Worm (Caenorhabditis elegans) whole organism, L4 larva: ENCODE measurements around the gene R144.10.

ENCODE experiments used
- F37D6.2 ChIP-seq: sonication (generic microtip); optimal IDR thresholded peaks from 2 replicates; lab custom pipeline; 2016; ENCODE audit warnings: mild to moderate bottlenecking, missing genetic modification characterization, missing compliant biosample characterization
- F44E2.7 ChIP-seq: fragments of 200-800 bp; sonication (Bioruptor generic); IDR thresholded peaks from 2 replicates; pipeline ENCODE4 v2.1.2; 2022; ENCODE audit warnings: missing genetic modification characterization, missing compliant biosample characterization
- F49E8.2 ChIP-seq: sonication (generic microtip); optimal IDR thresholded peaks from 2 replicates; lab custom pipeline; 2016; ENCODE audit warnings: missing compliant biosample characterization, mild to moderate bottlenecking, missing genetic modification characterization, borderline replicate concordance
- T20F7.1 ChIP-seq: fragments of 200-800 bp; sonication (Bioruptor generic); optimal IDR thresholded peaks from 2 replicates; lab custom pipeline; 2018; ENCODE audit warnings: mild to moderate bottlenecking, missing genetic modification characterization, missing compliant biosample characterization
- T26A8.4 ChIP-seq: fragments of 200-800 bp; sonication (Bioruptor generic); IDR thresholded peaks from 2 replicates; pipeline ENCODE4 v1.3.6; 2022; ENCODE audit warnings: missing genetic modification characterization, missing compliant biosample characterization
- Y75B8A.6 ChIP-seq: fragments of 200-800 bp; sonication (Bioruptor generic); IDR thresholded peaks from 2 replicates; pipeline ENCODE4 v1.3.6; 2022; ENCODE audit warnings: missing genetic modification reagents, missing genetic modification characterization, missing compliant biosample characterization
- aha-1 ChIP-seq: fragments of 150-350 bp; peaks from one replicate; lab custom pipeline; 2014; ENCODE audit warnings: missing biosample characterization, missing genetic modification characterization
- ama-1 ChIP-seq: fragments of 150-350 bp; optimal IDR thresholded peaks from 2 replicates; lab custom pipeline; 2014; ENCODE audit warnings: inconsistent platforms, mixed read lengths
- arid-1 ChIP-seq: fragments of 200-800 bp; sonication (Bioruptor generic); conservative IDR thresholded peaks from 2 replicates; pipeline ENCODE4 v1.3.6; 2022; ENCODE audit warnings: missing genetic modification reagents, missing genetic modification characterization, missing compliant biosample characterization
- ceh-62 ChIP-seq: sonication (generic microtip); optimal IDR thresholded peaks from 2 replicates; lab custom pipeline; 2017; ENCODE audit warnings: missing biosample characterization, missing genetic modification characterization
- ces-1 ChIP-seq: fragments of 150-350 bp; sonication (generic microtip); optimal IDR thresholded peaks from 4 replicates; lab custom pipeline; 2014; ENCODE audit warnings: missing biosample characterization, missing genetic modification reagents, missing genetic modification characterization
- cey-2 ChIP-seq: sonication (generic microtip); optimal IDR thresholded peaks from 3 replicates; lab custom pipeline; 2017; ENCODE audit warnings: missing genetic modification characterization, mild to moderate bottlenecking, missing compliant biosample characterization, antibody characterized with exemption, borderline replicate concordance; ENCODE audit not compliant: insufficient read depth
- ctbp-1 ChIP-seq: fragments of 200-800 bp; sonication (Bioruptor generic); IDR thresholded peaks from 2 replicates; pipeline ENCODE4 v1.3.6; 2022; ENCODE audit warnings: missing genetic modification reagents, missing genetic modification characterization, missing compliant biosample characterization
- daf-12 ChIP-seq: fragments of 150-350 bp; optimal IDR thresholded peaks from 2 replicates; lab custom pipeline; 2014; ENCODE audit warnings: missing biosample characterization, missing genetic modification reagents, missing genetic modification characterization
- daf-16 ChIP-seq, 3 experiments: sonication (generic microtip); optimal IDR thresholded peaks; 2 replicates each; lab custom pipeline; 2016 to 2017; ENCODE audit warnings: missing genetic modification characterization in 3 of 3, missing genetic modification reagents in 3 of 3, mild to moderate bottlenecking in 2 of 3, missing compliant biosample characterization in 2 of 3, missing biosample characterization in 1 of 3, moderate library complexity in 1 of 3
- dmd-8 ChIP-seq: fragments of 200-800 bp; sonication (Bioruptor generic); IDR thresholded peaks from 2 replicates; pipeline ENCODE4 v1.3.6; 2022; ENCODE audit warnings: missing genetic modification characterization, missing compliant biosample characterization
- egl-43 ChIP-seq: fragments of 200-800 bp; sonication (Bioruptor generic); IDR thresholded peaks from 2 replicates; pipeline ENCODE4 v1.3.6; 2022; ENCODE audit warnings: missing genetic modification reagents, missing genetic modification characterization, missing compliant biosample characterization
- fkh-10 ChIP-seq: fragments of 150-350 bp; optimal IDR thresholded peaks from 2 replicates; lab custom pipeline; 2014; ENCODE audit warnings: missing biosample characterization, missing genetic modification reagents, missing genetic modification characterization
- fos-1 ChIP-seq: fragments of 150-350 bp; optimal IDR thresholded peaks from 2 replicates; lab custom pipeline; 2014; ENCODE audit warnings: missing biosample characterization, missing genetic modification characterization
- hif-1 ChIP-seq, 2 experiments: sonication (generic microtip); optimal IDR thresholded peaks; 2 replicates each; lab custom pipeline; 2016 to 2017; ENCODE audit warnings: missing compliant biosample characterization in 2 of 2, missing genetic modification characterization in 2 of 2, missing genetic modification reagents in 2 of 2, missing genotype in 2 of 2, mild to moderate bottlenecking in 1 of 2
- hlh-30 ChIP-seq: sonication (generic microtip); optimal IDR thresholded peaks from 2 replicates; lab custom pipeline; 2017; ENCODE audit warnings: antibody characterized with exemption, mild to moderate bottlenecking, missing genetic modification characterization, missing compliant biosample characterization; ENCODE audit not compliant: insufficient read depth
- lin-1 ChIP-seq: fragments of 200-800 bp; sonication (Bioruptor generic); IDR thresholded peaks from 2 replicates; pipeline ENCODE4 v1.3.6; 2022; ENCODE audit warnings: missing genetic modification reagents, missing genetic modification characterization, missing compliant biosample characterization
- lin-13 ChIP-seq: fragments of 150-350 bp; optimal IDR thresholded peaks from 2 replicates; lab custom pipeline; 2014; ENCODE audit warnings: missing biosample characterization, missing genetic modification reagents, missing genetic modification characterization
- lin-29 ChIP-seq: fragments of 200-800 bp; sonication (Bioruptor generic); IDR thresholded peaks from 2 replicates; pipeline ENCODE4 v1.3.6; 2022; ENCODE audit warnings: missing genetic modification reagents, missing genetic modification characterization, missing compliant biosample characterization
- lin-39 ChIP-seq: fragments of 150-350 bp; optimal IDR thresholded peaks from 2 replicates; lab custom pipeline; 2014; ENCODE audit warnings: missing biosample characterization, missing genetic modification reagents, missing genetic modification characterization
- lsy-2 ChIP-seq, 2 experiments: fragments of 150-350 bp in 1 of 2; sonication (generic microtip) in 1 of 2; optimal IDR thresholded peaks; 2 replicates each; lab custom pipeline; 2014 to 2017; ENCODE audit warnings: missing biosample characterization in 2 of 2, missing genetic modification characterization in 2 of 2
- mxl-3 ChIP-seq: fragments of 200-800 bp; sonication (Bioruptor generic); optimal IDR thresholded peaks from 2 replicates; lab custom pipeline; 2018; ENCODE audit warnings: mild to moderate bottlenecking, missing genetic modification characterization, missing compliant biosample characterization
- nhr-10 ChIP-seq: fragments of 150-350 bp; optimal IDR thresholded peaks from 2 replicates; lab custom pipeline; 2014; ENCODE audit warnings: missing biosample characterization, missing genetic modification characterization
- nhr-41 ChIP-seq: fragments of 200-800 bp; sonication (Bioruptor generic); IDR thresholded peaks from 2 replicates; pipeline ENCODE4 v1.3.6; 2022; ENCODE audit warnings: missing genetic modification reagents, missing genetic modification characterization, missing compliant biosample characterization
- nhr-6 ChIP-seq: fragments of 150-350 bp; optimal IDR thresholded peaks from 2 replicates; lab custom pipeline; 2014; ENCODE audit warnings: missing biosample characterization, missing genetic modification characterization
- pha-4 ChIP-seq, 2 experiments: fragments of 150-350 bp in 1 of 2; fragments of 200-800 bp in 1 of 2; sonication (Bioruptor generic) in 1 of 2; IDR thresholded peaks in 1 of 2; optimal IDR thresholded peaks in 1 of 2; 2 replicates each; pipeline versions ENCODE4 v1.3.6 to Lab custom; 2014 to 2022; ENCODE audit warnings: missing genetic modification characterization in 2 of 2, missing genetic modification reagents in 2 of 2, missing biosample characterization in 1 of 2, missing compliant biosample characterization in 1 of 2
- php-3 ChIP-seq: fragments of 200-800 bp; sonication (Bioruptor generic); IDR thresholded peaks from 2 replicates; pipeline ENCODE4 v1.3.6; 2022; ENCODE audit warnings: missing genetic modification reagents, missing genetic modification characterization, missing compliant biosample characterization
- sdz-12 ChIP-seq: fragments of 200-800 bp; sonication (Bioruptor generic); optimal IDR thresholded peaks from 2 replicates; lab custom pipeline; 2018; ENCODE audit warnings: mild to moderate bottlenecking, missing genetic modification characterization, missing compliant biosample characterization
- snpc-4 ChIP-seq: fragments of 150-350 bp; optimal IDR thresholded peaks from 2 replicates; lab custom pipeline; 2014; ENCODE audit warnings: missing biosample characterization, missing genetic modification characterization
- spr-1 ChIP-seq: sonication (generic microtip); optimal IDR thresholded peaks from 2 replicates; lab custom pipeline; 2016; ENCODE audit warnings: mild to moderate bottlenecking, missing genetic modification characterization, missing compliant biosample characterization
- tag-97 ChIP-seq: fragments of 200-800 bp; sonication (Bioruptor generic); IDR thresholded peaks from 2 replicates; pipeline ENCODE4 v1.3.6; 2022; ENCODE audit warnings: missing genetic modification characterization, missing compliant biosample characterization
- tra-1 ChIP-seq: fragments of 200-800 bp; sonication (Bioruptor generic); IDR thresholded peaks from 2 replicates; pipeline ENCODE4 v1.3.6; 2022; ENCODE audit warnings: missing genetic modification reagents, missing genetic modification characterization, missing compliant biosample characterization
- unc-130 ChIP-seq: sonication (generic microtip); optimal IDR thresholded peaks from 2 replicates; lab custom pipeline; 2016; ENCODE audit warnings: missing genetic modification reagents, missing genetic modification characterization, missing compliant biosample characterization
- unc-39 ChIP-seq: sonication (generic microtip); optimal IDR thresholded peaks from 2 replicates; lab custom pipeline; 2017; ENCODE audit warnings: missing biosample characterization, missing genetic modification characterization
- unc-62 ChIP-seq, 3 experiments: fragments of 150-350 bp in 1 of 3; sonication (generic microtip); optimal IDR thresholded peaks in 2 of 3; peaks in 1 of 3; 1 replicate in 1 of 3; 2 replicates in 2 of 3; lab custom pipeline; 2014 to 2017; ENCODE audit warnings: missing biosample characterization in 3 of 3, missing genetic modification characterization in 3 of 3, missing genetic modification reagents in 3 of 3, missing genotype in 1 of 3
- vab-7 ChIP-seq: fragments of 200-800 bp; sonication (Bioruptor generic); IDR thresholded peaks from 2 replicates; pipeline ENCODE4 v1.3.6; 2022; ENCODE audit warnings: missing genetic modification reagents, missing genetic modification characterization, missing compliant biosample characterization
- zfp-2 ChIP-seq: sonication (generic microtip); optimal IDR thresholded peaks from 2 replicates; lab custom pipeline; 2016; ENCODE audit warnings: mild to moderate bottlenecking, missing genetic modification characterization, missing compliant biosample characterization
- zfp-3 ChIP-seq: fragments of 200-800 bp; sonication (Bioruptor generic); conservative IDR thresholded peaks from 2 replicates; pipeline ENCODE4 v1.3.6; 2022; ENCODE audit warnings: missing genetic modification reagents, missing genetic modification characterization, missing compliant biosample characterization
- zip-11 ChIP-seq: fragments of 200-800 bp; sonication (Bioruptor generic); IDR thresholded peaks from 2 replicates; pipeline ENCODE4 v1.3.6; 2022; ENCODE audit warnings: missing genetic modification characterization, missing compliant biosample characterization

R144.10 gene

ce11 chrIII:5018116-5018689 is 16.1 kb upstream of the R144.10 start, which contains the start of gene wip-1 (continued):
- TF ChIP-seq pha-4 (GFP tag; IDR thresholded peaks at IDR 0.05; lab: Robert Waterston, UW) = peak; percentile 96
- peak; percentile 73 for TF ChIP-seq pha-4 (tag; optimal IDR thresholded peaks at IDR 0.05; lab: Kevin White, UChicago)
- peak; percentile 88 to 97 for TF ChIP-seq lsy-2 (tag; optimal IDR thresholded peaks at IDR 0.05; lab: Kevin White, UChicago)
- no peak for TF ChIP-seq daf-12 (tag; lab: Kevin White, UChicago)
- TF ChIP-seq dmd-8 (GFP tag; lab: Robert Waterston, UW) = peak; percentile 76; the same call in 1 of the 2 replicates
- peak; percentile 96 for TF ChIP-seq egl-43 (GFP tag; lab: Robert Waterston, UW)
- no peak for TF ChIP-seq Y75B8A.6 (GFP tag; lab: Robert Waterston, UW)
- TF ChIP-seq unc-130 (GFP tag; lab: Kevin White, UChicago) = peak; percentile 97
- peak; percentile 93 for TF ChIP-seq php-3 (GFP tag; lab: Robert Waterston, UW)
- peak; percentile 33 for TF ChIP-seq ces-1 (GFP tag; lab: Kevin White, UChicago)
- peak; percentile 93 for TF ChIP-seq tra-1 (GFP tag; lab: Robert Waterston, UW)
- peak; percentile 97 for TF ChIP-seq lin-13 (GFP tag; lab: Kevin White, UChicago)
- TF ChIP-seq zfp-2 (tag; lab: Kevin White, UChicago) = peak; percentile 85
- peak; percentile 19 for TF ChIP-seq unc-39
- TF ChIP-seq fkh-10 (GFP tag; lab: Kevin White, UChicago) = peak; percentile 85
- peak; percentile 91 for TF ChIP-seq lin-29 (GFP tag; lab: Robert Waterston, UW)
- TF ChIP-seq hif-1 (tag; optimal IDR thresholded peaks at IDR 0.05; lab: Kevin White, UChicago) = peak; percentile 73 to 89
- TF ChIP-seq hlh-30 (tag; lab: Kevin White, UChicago) = peak; percentile 94
- peak; percentile 96 for TF ChIP-seq ctbp-1 (GFP tag; lab: Robert Waterston, UW)
- TF ChIP-seq F44E2.7 (GFP tag; lab: Robert Waterston, UW) = peak; percentile 87
- no peak for TF ChIP-seq tag-97 (GFP tag; lab: Robert Waterston, UW)
- peak; percentile 96 for TF ChIP-seq F49E8.2
- TF ChIP-seq zip-11 = no peak
- peak; percentile 95 to 97 for TF ChIP-seq daf-16 (GFP tag; optimal IDR thresholded peaks at IDR 0.05; lab: Kevin White, UChicago)
- peak; percentile 97 for TF ChIP-seq daf-16 (tag; optimal IDR thresholded peaks at IDR 0.05; lab: Kevin White, UChicago)
- TF ChIP-seq nhr-10 (tag; lab: Kevin White, UChicago) = peak; percentile 44
- peak; percentile 44 for TF ChIP-seq fos-1
- TF ChIP-seq, all 104 proteins: peak for 93

ce11 chrIII:5017550-5017949 is 15.4 kb upstream of the R144.10 start, which contains the start of gene larp-1:
larp-1 (minus strand) TSS chrIII:5017650.
- TF ChIP-seq nhr-6 (no peak), ceh-62 (tag; lab: Kevin White, UChicago) (no peak), nhr-41 (no peak), egl-43 (GFP tag; lab: Robert Waterston, UW) (no peak), aha-1 (tag; lab: Kevin White, UChicago) (no peak), T20F7.1 (no peak)

- TF ChIP-seq daf-16 (GFP tag; optimal IDR thresholded peaks at IDR 0.05; lab: Kevin White, UChicago) (peak; percentile 22 to 27), daf-16 (tag; optimal IDR thresholded peaks at IDR 0.05; lab: Kevin White, UChicago) (peak; percentile 17), lin-39 (tag; lab: Kevin White, UChicago) (no peak), fkh-10 (GFP tag; lab: Kevin White, UChicago) (peak; percentile 70), T20F7.1 (peak; percentile 72), zfp-3 (GFP tag; lab: Robert Waterston, UW) (no peak), cey-2 (peak; percentile 28), mxl-3 (GFP tag; lab: Kevin White, UChicago) (peak; percentile 73), unc-62 (GFP tag; optimal IDR thresholded peaks at IDR 0.05 in 1 of 2; lab: Kevin White, UChicago) (peak in 1 of 2 experiments; percentile 99), unc-62 (tag; optimal IDR thresholded peaks at IDR 0.05; lab: Kevin White, UChicago) (no peak), T26A8.4 (peak; percentile 75), snpc-4 (no peak), ama-1 (lab: Kevin White, UChicago) (no peak), aha-1 (tag; lab: Kevin White, UChicago) (peak; percentile 98), sdz-12 (no peak), zip-11 (no peak), arid-1 (0 out of 2 replicates have a peak, but pooled peaks have one; percentile 15), spr-1 (tag; lab: Kevin White, UChicago) (peak; percentile 54), vab-7 (0 out of 2 replicates have a peak, but pooled peaks have one; percentile 39), lin-1 (GFP tag; lab: Robert Waterston, UW) (peak; percentile 32; the same call in 1 of the 2 replicates), F37D6.2 (tag; lab: Kevin White, UChicago) (peak; percentile 85), Y75B8A.6 (GFP tag; lab: Robert Waterston, UW) (no peak), lsy-2 (tag; optimal IDR thresholded peaks at IDR 0.05; lab: Kevin White, UChicago) (peak; percentile 78 to 90)
Observed at ce11 chrIII:5013915-5014346, 11.8 kb upstream of the R144.10 start.
